Worm (Caenorhabditis elegans) whole organism, midembryonic: ENCODE measurements around the gene asp-16.

Source experiments
- T22C8.4 ChIP-seq: fragments of 200-800 bp; sonication (Bioruptor generic); IDR thresholded peaks from 2 replicates; pipeline ENCODE4 v1.3.6; 2022; ENCODE audit warnings: missing genetic modification characterization, missing compliant biosample characterization
- cog-1 ChIP-seq: sonication (generic microtip); optimal IDR thresholded peaks from 2 replicates; lab custom pipeline; 2016; ENCODE audit warnings: missing genetic modification characterization, missing compliant biosample characterization
- flt-1 ChIP-seq: fragments of 200-800 bp; sonication (Bioruptor generic); IDR thresholded peaks from 2 replicates; pipeline ENCODE4 v1.3.6; 2022; ENCODE audit warnings: missing genetic modification characterization, missing compliant biosample characterization
- klf-2 ChIP-seq: fragments of 200-800 bp; sonication (Bioruptor generic); conservative IDR thresholded peaks from 2 replicates; pipeline ENCODE4 v1.3.6; 2022; ENCODE audit warnings: missing genetic modification reagents, missing genetic modification characterization, missing compliant biosample characterization
- med-1 ChIP-seq: sonication (generic microtip); optimal IDR thresholded peaks from 2 replicates; lab custom pipeline; 2017; ENCODE audit warnings: missing genetic modification characterization, mild to moderate bottlenecking, missing compliant biosample characterization, antibody characterized with exemption, missing genetic modification reagents; ENCODE audit not compliant: insufficient read depth
- ref-1 ChIP-seq: fragments of 200-800 bp; sonication (Bioruptor generic); conservative IDR thresholded peaks from 2 replicates; pipeline ENCODE4 v1.3.6; 2022; ENCODE audit warnings: missing genetic modification reagents, missing genetic modification characterization, missing compliant biosample characterization
- tab-1 ChIP-seq: fragments of 200-800 bp; sonication (Bioruptor generic); IDR thresholded peaks from 2 replicates; pipeline ENCODE4 v1.3.6; 2022; ENCODE audit warnings: missing genetic modification characterization, missing compliant biosample characterization
- ztf-23 ChIP-seq: fragments of 200-800 bp; sonication (Bioruptor generic); IDR thresholded peaks from 2 replicates; pipeline ENCODE4 v1.3.6; 2022; ENCODE audit warnings: missing genetic modification reagents, missing genetic modification characterization, missing compliant biosample characterization
- ztf-29 ChIP-seq: fragments of 200-800 bp; sonication (Bioruptor generic); IDR thresholded peaks from 2 replicates; pipeline ENCODE4 v1.3.6; 2022; ENCODE audit warnings: missing genetic modification reagents, missing genetic modification characterization, missing compliant biosample characterization

Gene asp-16

DNA sequence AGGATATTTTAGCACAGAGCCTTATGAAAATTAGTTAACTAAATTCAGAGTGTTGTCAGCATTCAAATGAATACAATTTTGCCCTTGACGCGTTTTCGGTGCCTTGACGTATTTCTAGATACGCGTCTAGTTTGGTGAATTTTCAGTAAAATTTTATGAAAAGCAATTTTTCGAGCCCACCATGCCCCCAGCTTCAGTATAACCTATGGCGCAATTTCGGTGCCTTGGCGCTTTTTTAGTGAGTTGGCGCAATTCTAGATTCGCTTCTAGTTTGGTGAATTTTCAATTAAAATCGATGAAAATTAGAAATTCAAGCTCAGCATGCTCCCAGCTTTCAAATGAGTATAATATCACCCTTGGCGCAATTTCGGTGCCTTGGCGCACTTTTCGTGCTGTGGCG, 29.2 kb downstream of the asp-16 start:
- TF ChIP-seq cog-1 (no peak), flt-1 (GFP tag; lab: Robert Waterston, UW) (no peak), ztf-29 (GFP tag; lab: Robert Waterston, UW) (no peak), ztf-23 (GFP tag; lab: Robert Waterston, UW) (no peak), tab-1 (GFP tag; lab: Robert Waterston, UW) (no peak), med-1 (GFP tag; lab: Kevin White, UChicago) (no peak), klf-2 (GFP tag; lab: Robert Waterston, UW) (no peak), ref-1 (GFP tag; lab: Robert Waterston, UW) (no peak), T22C8.4 (GFP tag; lab: Robert Waterston, UW) (no peak)

DNA sequence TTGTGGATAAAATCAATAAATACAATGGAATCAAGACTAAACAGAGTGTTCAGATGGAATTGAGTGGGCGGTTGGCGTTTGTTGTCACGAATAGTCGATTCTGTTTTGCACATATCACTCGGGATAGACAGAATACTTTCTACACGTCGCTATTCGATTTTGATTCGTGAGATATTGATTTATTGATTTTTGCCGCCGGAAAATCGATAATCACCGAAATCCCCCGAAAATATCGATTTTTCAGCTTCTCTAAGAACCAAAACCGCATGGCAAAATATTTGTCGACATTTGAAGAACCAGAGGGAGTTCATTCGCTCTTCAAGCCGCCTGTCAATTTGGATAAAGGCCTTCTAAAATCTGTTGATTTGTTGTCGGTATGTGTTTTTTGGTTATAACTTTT, 32.0 kb downstream of the asp-16 start:
- TF ChIP-seq ztf-23 (GFP tag; lab: Robert Waterston, UW): no peak
- TF ChIP-seq flt-1 (GFP tag; lab: Robert Waterston, UW): no peak
- peak; percentile 77 for TF ChIP-seq T22C8.4 (GFP tag; lab: Robert Waterston, UW)
- no peak for TF ChIP-seq ref-1 (GFP tag; lab: Robert Waterston, UW)

DNA sequence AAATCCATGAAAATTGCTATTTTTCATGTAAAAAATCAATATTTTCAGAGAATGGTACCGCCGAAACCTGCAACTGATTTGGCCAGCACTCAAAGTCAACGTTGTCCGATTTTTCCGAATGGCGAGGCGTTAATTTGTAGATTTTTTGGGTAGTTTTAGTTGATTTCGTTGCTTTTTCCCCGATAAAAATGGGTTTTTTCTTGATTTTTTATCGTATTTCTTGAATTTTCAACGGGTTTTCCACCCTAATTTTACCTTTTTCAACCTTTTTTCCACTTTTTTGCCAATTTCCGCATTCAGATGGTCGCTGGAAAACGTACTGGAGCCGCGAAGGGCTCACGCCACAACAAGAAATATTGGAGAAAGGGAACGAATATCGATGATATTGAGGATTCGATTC, 40.7 kb downstream of the asp-16 start, which contains the start of gene Y39B6A.33:
Gene Y39B6A.33, plus strand, starts transcription at position 301 of the 400 bp plus-strand sequence.
- no peak for TF ChIP-seq med-1 (GFP tag; lab: Kevin White, UChicago)
- TF ChIP-seq tab-1 (GFP tag; lab: Robert Waterston, UW): no peak

DNA sequence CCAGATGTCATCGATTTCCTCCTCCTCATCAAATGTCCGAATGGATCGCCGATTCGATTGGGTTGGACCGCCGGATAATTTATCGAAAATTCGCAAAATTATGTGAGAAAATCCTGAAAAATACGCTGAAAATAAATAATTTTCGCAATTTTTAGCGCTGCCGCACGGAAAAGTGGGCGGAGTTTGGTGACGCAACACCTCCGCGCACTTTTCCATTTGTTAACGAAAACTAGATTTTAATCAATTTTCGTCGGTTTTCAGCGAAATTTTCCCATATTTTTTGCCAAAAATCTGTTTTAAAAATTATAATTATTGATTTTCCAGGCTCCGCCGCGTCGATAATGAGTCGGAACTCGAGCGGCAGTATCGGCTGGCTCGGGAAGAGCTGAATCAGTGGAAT, 41.4 kb downstream of the asp-16 start, which contains the start of gene Y39B6A.34:
Gene Y39B6A.34, plus strand, starts transcription at position 3 of the 400 bp plus-strand sequence.
- TF ChIP-seq med-1 (GFP tag; lab: Kevin White, UChicago) (no peak), T22C8.4 (GFP tag; lab: Robert Waterston, UW) (no peak), cog-1 (no peak), tab-1 (GFP tag; lab: Robert Waterston, UW) (no peak), ztf-29 (GFP tag; lab: Robert Waterston, UW) (no peak), ztf-23 (GFP tag; lab: Robert Waterston, UW) (no peak), flt-1 (GFP tag; lab: Robert Waterston, UW) (no peak), klf-2 (GFP tag; lab: Robert Waterston, UW) (no peak), ref-1 (GFP tag; lab: Robert Waterston, UW) (no peak)

DNA sequence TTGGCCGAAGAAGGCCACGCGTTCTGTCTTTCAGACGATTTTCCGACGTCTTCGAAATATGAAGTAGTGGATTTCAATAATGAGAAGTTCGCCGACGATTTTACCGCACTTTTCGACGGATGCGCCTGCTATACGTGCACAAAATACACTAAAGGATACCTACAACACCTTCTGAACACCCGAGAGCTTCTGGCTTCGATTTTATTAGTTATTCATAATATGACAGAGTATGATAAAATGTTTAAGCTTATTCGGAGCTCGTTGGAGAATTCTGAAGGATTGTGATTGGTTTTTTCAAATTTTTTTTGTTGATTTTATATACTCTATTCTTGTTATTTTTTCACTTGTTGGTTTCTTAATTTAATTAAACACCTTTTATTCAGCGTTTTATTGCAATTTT, 41.9 kb downstream of the asp-16 start:
- TF ChIP-seq ztf-23 (GFP tag; lab: Robert Waterston, UW): no peak
- no peak for TF ChIP-seq ref-1 (GFP tag; lab: Robert Waterston, UW)
- no peak for TF ChIP-seq tab-1 (GFP tag; lab: Robert Waterston, UW)
- TF ChIP-seq klf-2 (GFP tag; lab: Robert Waterston, UW): no peak
- TF ChIP-seq cog-1: no peak
- TF ChIP-seq med-1 (GFP tag; lab: Kevin White, UChicago): no peak
- TF ChIP-seq ztf-29 (GFP tag; lab: Robert Waterston, UW): no peak
- TF ChIP-seq T22C8.4 (GFP tag; lab: Robert Waterston, UW): no peak
- TF ChIP-seq flt-1 (GFP tag; lab: Robert Waterston, UW): no peak

DNA sequence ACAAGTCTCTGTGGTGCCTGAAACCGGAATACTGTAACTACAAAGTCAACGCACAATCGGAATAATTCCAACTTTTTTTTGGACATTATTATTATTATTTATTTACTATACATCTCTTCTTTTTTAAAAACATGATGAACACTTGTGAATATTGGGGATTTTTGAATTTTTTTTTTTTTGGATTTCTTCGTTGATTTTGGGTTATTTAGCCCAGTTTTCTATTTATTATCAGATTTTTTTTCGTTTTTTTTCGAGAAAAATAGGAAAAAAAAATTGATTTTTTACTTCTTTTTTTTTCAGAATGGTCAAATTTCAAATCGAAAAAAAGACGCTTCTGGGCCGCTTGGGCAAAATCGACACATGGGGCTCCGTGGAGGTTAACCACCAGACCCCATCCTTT, 44.4 kb downstream of the asp-16 start, which contains the start of gene tgt-2:
Gene tgt-2, plus strand, starts transcription at position 301 of the 400 bp plus-strand sequence.
- TF ChIP-seq klf-2 (GFP tag; lab: Robert Waterston, UW) (no peak), med-1 (GFP tag; lab: Kevin White, UChicago) (no peak), ztf-23 (GFP tag; lab: Robert Waterston, UW) (no peak), T22C8.4 (GFP tag; lab: Robert Waterston, UW) (no peak), cog-1 (no peak), ztf-29 (GFP tag; lab: Robert Waterston, UW) (no peak), flt-1 (GFP tag; lab: Robert Waterston, UW) (no peak), ref-1 (GFP tag; lab: Robert Waterston, UW) (no peak), tab-1 (GFP tag; lab: Robert Waterston, UW) (no peak)

DNA sequence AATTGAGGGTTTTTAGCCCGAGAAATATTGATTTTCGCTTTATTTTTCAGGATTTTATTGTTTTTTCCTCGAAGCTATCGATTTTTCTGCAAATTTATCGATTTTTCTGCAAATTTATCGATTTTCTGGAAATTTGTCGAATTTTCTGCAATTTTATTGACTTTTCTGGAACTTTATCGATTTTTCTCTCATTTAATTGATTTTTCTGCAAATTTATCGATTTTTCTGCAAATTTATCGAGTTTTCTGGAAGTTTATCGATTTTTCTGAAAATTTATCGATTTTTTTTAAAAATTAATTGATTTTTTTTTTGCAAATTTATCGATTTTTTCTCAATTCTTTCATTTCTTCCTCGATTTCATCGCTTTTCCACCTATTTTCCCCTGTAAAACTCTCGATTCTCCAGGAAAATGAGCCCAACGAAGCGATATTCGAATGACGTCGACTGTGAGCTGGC, 48.8 kb downstream of the asp-16 start, which contains the start of gene gtf-2F2:
Gene gtf-2F2, plus strand, starts transcription at position 406 of the 456 bp plus-strand sequence.
- no peak for TF ChIP-seq med-1 (GFP tag; lab: Kevin White, UChicago)
- TF ChIP-seq cog-1: no peak
- TF ChIP-seq T22C8.4 (GFP tag; lab: Robert Waterston, UW): peak; percentile 87

DNA sequence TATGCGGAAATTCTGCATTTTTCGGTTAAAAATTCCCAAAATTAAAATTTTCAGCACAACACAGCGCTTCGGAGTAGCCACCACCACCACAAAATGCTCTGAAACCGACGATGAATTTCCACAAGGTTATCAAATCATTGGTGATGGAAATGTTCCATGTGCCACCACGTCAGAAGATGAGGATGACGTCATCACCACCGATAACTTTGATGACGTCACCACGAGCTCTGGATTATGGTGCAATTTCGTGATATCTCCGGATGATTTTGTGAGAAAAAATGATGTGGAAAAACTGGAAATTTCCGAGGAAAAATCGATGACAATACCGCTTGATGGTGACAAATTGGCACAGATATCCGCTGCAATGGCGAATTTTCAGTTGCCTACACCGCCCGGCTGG, 49.4 kb downstream of the asp-16 start:
- TF ChIP-seq cog-1 (no peak), flt-1 (GFP tag; lab: Robert Waterston, UW) (no peak), med-1 (GFP tag; lab: Kevin White, UChicago) (no peak), klf-2 (GFP tag; lab: Robert Waterston, UW) (no peak), ref-1 (GFP tag; lab: Robert Waterston, UW) (no peak), ztf-23 (GFP tag; lab: Robert Waterston, UW) (no peak), tab-1 (GFP tag; lab: Robert Waterston, UW) (no peak)

DNA sequence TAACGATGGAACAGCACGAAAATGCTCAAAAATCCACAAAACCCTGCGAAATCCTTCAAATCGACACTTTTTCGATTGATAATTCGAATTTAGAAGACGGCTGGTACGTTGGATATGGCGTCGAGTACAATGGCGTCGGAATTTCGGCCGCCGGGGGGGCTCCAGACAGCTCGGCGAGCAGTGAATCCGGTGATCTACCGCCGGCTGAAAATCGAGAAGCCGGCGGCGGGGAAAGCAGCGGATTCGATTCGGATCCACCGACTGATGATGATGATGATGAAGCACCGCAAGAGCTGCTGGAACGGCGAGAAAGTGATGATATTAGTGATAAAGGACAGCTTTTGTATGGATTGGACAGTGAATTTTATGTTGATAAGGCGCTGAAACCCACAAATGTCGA, 51.4 kb downstream of the asp-16 start:
- TF ChIP-seq tab-1 (GFP tag; lab: Robert Waterston, UW) (no peak), ztf-23 (GFP tag; lab: Robert Waterston, UW) (no peak), klf-2 (GFP tag; lab: Robert Waterston, UW) (no peak)

DNA sequence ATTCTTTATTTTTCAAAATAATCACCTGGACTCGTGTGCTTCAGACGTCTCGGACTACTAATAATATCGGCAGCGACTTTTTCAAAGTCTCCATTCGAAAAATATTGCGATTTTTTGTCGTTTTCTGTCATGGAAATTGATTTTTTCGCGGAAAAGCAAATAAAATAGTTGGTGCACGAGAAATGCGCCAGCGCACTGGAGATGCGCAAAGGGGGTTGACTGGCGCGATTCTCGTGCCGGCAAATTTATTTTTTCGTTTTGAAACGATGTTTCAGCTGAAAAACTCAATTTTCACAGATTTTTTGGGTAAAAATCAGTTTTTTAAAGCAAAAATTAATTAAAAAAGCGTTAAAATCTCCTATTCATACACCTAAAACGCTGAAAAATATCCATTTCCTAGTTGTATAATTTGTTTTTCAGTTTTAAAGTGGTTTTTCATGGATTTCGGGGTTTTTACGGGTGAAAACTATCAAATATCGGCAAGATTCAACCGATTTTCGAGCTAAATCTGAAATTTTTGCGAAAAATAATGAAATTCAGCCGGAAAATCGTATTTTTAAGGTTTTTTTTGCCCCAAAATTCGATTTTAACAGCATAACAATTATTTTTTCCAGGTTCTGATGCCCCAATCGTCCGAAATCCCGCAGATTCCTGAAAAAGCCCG, 52.0 kb downstream of the asp-16 start, which contains the start of the genes reps-1 and Y39B6A.37:
Gene reps-1, minus strand, starts transcription at position 263 of the 664 bp plus-strand sequence.
Gene Y39B6A.37, plus strand, starts transcription at position 614 of the 664 bp plus-strand sequence.
- TF ChIP-seq ztf-23 (GFP tag; lab: Robert Waterston, UW) (no peak), ztf-29 (GFP tag; lab: Robert Waterston, UW) (no peak), T22C8.4 (GFP tag; lab: Robert Waterston, UW) (no peak), cog-1 (no peak), flt-1 (GFP tag; lab: Robert Waterston, UW) (no peak), ref-1 (GFP tag; lab: Robert Waterston, UW) (no peak), klf-2 (GFP tag; lab: Robert Waterston, UW) (no peak), tab-1 (GFP tag; lab: Robert Waterston, UW) (no peak), med-1 (GFP tag; lab: Kevin White, UChicago) (no peak)
